Worm (Caenorhabditis elegans) whole organism, L1 larva: ENCODE data around the gene cwn-2.

Source experiments
- C34B4.2 ChIP-seq: sonication (generic microtip); optimal IDR thresholded peaks from 2 replicates; lab custom pipeline; 2017; ENCODE audit warnings: mild to moderate bottlenecking, missing genetic modification characterization, missing compliant biosample characterization
- ceh-82 ChIP-seq, 3 experiments: fragments of 150-350 bp in 1 of 3; sonication (generic microtip) in 2 of 3; optimal IDR thresholded peaks; 2 replicates each; lab custom pipeline; 2014 to 2017; ENCODE audit warnings: missing biosample characterization in 3 of 3, missing genetic modification characterization in 3 of 3
- elt-2 ChIP-seq: sonication (generic microtip); optimal IDR thresholded peaks from 2 replicates; lab custom pipeline; 2016; ENCODE audit warnings: missing genetic modification characterization, mild to moderate bottlenecking, inconsistent platforms, missing compliant biosample characterization, missing genetic modification reagents
- lin-13 ChIP-seq: fragments of 150-350 bp; optimal IDR thresholded peaks from 2 replicates; lab custom pipeline; 2014; ENCODE audit warnings: missing biosample characterization, missing genetic modification reagents, missing genetic modification characterization
- mdl-1 ChIP-seq, 2 experiments: fragments of 150-350 bp; optimal IDR thresholded peaks; 2 replicates each; lab custom pipeline; 2014 to 2017; ENCODE audit warnings: missing biosample characterization in 2 of 2, missing genetic modification characterization in 2 of 2, inconsistent platforms in 1 of 2
- nhr-12 ChIP-seq: sonication (generic microtip); optimal IDR thresholded peaks from 2 replicates; lab custom pipeline; 2017; ENCODE audit warnings: missing biosample characterization, missing genetic modification characterization
- nhr-28 ChIP-seq: fragments of 150-350 bp; optimal IDR thresholded peaks from 2 replicates; lab custom pipeline; 2014; ENCODE audit warnings: missing biosample characterization, missing genetic modification characterization
- rnt-1 ChIP-seq: sonication (generic microtip); optimal IDR thresholded peaks from 2 replicates; lab custom pipeline; 2016; ENCODE audit warnings: mild to moderate bottlenecking, missing genetic modification characterization, moderate library complexity, missing compliant biosample characterization

DNA sequence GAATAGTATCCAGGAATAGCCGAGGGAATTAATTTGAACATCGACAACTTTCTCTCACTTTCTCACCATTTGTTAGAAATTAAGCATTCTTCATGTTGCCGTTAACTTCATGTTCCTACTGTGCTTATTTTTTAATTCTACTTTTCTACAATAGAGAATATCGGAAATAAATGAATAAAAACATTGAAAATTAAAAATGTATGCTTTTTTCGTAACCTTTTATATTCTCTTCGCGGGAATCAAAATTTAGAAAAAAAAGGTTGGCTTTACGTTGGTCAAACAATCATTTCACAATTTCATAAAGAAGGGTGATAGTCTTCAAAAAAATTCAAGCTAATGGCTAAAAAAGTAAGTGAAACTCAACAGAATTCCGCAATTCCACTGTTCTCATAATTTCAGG lies 8.3 kb downstream of the cwn-2 start, which contains the start of gene W01B6.5:
- TF ChIP-seq nhr-28 (tag; lab: Kevin White, UChicago) (no peak), lin-13 (no peak), rnt-1 (tag; lab: Kevin White, UChicago) (no peak), ceh-82 (tag; optimal IDR thresholded peaks at IDR 0.05; lab: Kevin White, UChicago) (no peak), elt-2 (tag; lab: Kevin White, UChicago) (no peak), C34B4.2 (tag; lab: Kevin White, UChicago) (no peak), nhr-12 (tag; lab: Kevin White, UChicago) (no peak), mdl-1 (tag; optimal IDR thresholded peaks at IDR 0.05; lab: Kevin White, UChicago) (no peak)
